Worm (Caenorhabditis elegans) whole organism, L1 larva: ENCODE data around the gene F55C5.10.

Experiments used
- lir-3 ChIP-seq: sonication (generic microtip); optimal IDR thresholded peaks from 2 replicates; lab custom pipeline; 2016; ENCODE audit warnings: mild to moderate bottlenecking, missing genetic modification characterization, moderate library complexity, missing compliant biosample characterization; ENCODE audit not compliant: poor library complexity
- pqm-1 ChIP-seq: sonication (generic microtip); optimal IDR thresholded peaks from 3 replicates; lab custom pipeline; 2017; ENCODE audit warnings: missing biosample characterization, missing genetic modification characterization

- TF ChIP-seq lir-3 (tag; lab: Kevin White, UChicago) (no peak), pqm-1 (no peak)
These were observed 11.7 kb downstream of the F55C5.10 start for ce11 chrV:12295015-12295414.
